Worm (Caenorhabditis elegans) whole organism, late embryonic: ENCODE results near the gene K01A6.8.

Experiments used
- C08G9.2 ChIP-seq: sonication (generic microtip); optimal IDR thresholded peaks from 2 replicates; lab custom pipeline; 2016; ENCODE audit warnings: mild to moderate bottlenecking, missing genetic modification characterization, moderate library complexity, missing compliant biosample characterization
- C38D4.7 ChIP-seq: fragments of 200-800 bp; sonication (Bioruptor generic); optimal IDR thresholded peaks from 2 replicates; lab custom pipeline; 2018; ENCODE audit warnings: mild to moderate bottlenecking, missing genetic modification characterization, moderate library complexity, missing compliant biosample characterization
- K02D7.2 ChIP-seq: sonication (generic microtip); optimal IDR thresholded peaks from 2 replicates; lab custom pipeline; 2017; ENCODE audit warnings: mild to moderate bottlenecking, missing genetic modification characterization, missing compliant biosample characterization
- K09A11.1 ChIP-seq: sonication (generic microtip); optimal IDR thresholded peaks from 2 replicates; lab custom pipeline; 2017; ENCODE audit warnings: antibody characterized with exemption, mild to moderate bottlenecking, missing genetic modification characterization, missing compliant biosample characterization; ENCODE audit not compliant: insufficient read depth
- ahr-1 ChIP-seq: sonication (generic microtip); optimal IDR thresholded peaks from 2 replicates; lab custom pipeline; 2016; ENCODE audit warnings: missing genetic modification characterization, missing compliant biosample characterization
- ceh-18 ChIP-seq: sonication (generic microtip); optimal IDR thresholded peaks from 2 replicates; lab custom pipeline; 2016; ENCODE audit warnings: missing genetic modification characterization, missing compliant biosample characterization
- ceh-24 ChIP-seq: sonication (generic microtip); optimal IDR thresholded peaks from 2 replicates; lab custom pipeline; 2016; ENCODE audit warnings: mild to moderate bottlenecking, missing genetic modification characterization, missing compliant biosample characterization
- ceh-31 ChIP-seq: sonication (generic microtip); optimal IDR thresholded peaks from 2 replicates; lab custom pipeline; 2016; ENCODE audit warnings: missing genetic modification characterization, missing compliant biosample characterization
- ceh-34 ChIP-seq: sonication (generic microtip); optimal IDR thresholded peaks from 2 replicates; lab custom pipeline; 2016; ENCODE audit warnings: mild to moderate bottlenecking, missing genetic modification characterization, missing compliant biosample characterization
- ceh-45 ChIP-seq: fragments of 200-800 bp; sonication (Bioruptor generic); IDR thresholded peaks from 2 replicates; pipeline ENCODE4 v1.3.6; 2022; ENCODE audit warnings: missing genetic modification reagents, missing genetic modification characterization, missing compliant biosample characterization
- ceh-48 ChIP-seq: sonication (generic microtip); optimal IDR thresholded peaks from 2 replicates; lab custom pipeline; 2016; ENCODE audit warnings: missing genetic modification characterization, inconsistent platforms, missing compliant biosample characterization
- ceh-6 ChIP-seq: fragments of 200-800 bp; sonication (Bioruptor generic); optimal IDR thresholded peaks from 2 replicates; lab custom pipeline; 2018; ENCODE audit warnings: mild to moderate bottlenecking, missing genetic modification characterization, missing compliant biosample characterization
- ceh-9 ChIP-seq: sonication (generic microtip); optimal IDR thresholded peaks from 2 replicates; lab custom pipeline; 2016; ENCODE audit warnings: mild to moderate bottlenecking, missing genetic modification characterization, inconsistent platforms, missing compliant biosample characterization
- che-1 ChIP-seq: sonication (generic microtip); optimal IDR thresholded peaks from 2 replicates; lab custom pipeline; 2016; ENCODE audit warnings: mild to moderate bottlenecking, missing genetic modification characterization, missing compliant biosample characterization
- dmd-4 ChIP-seq: sonication (generic microtip); optimal IDR thresholded peaks from 2 replicates; lab custom pipeline; 2016; ENCODE audit warnings: borderline replicate concordance, missing genetic modification characterization, missing compliant biosample characterization
- dve-1 ChIP-seq: sonication (generic microtip); optimal IDR thresholded peaks from 2 replicates; lab custom pipeline; 2017; ENCODE audit warnings: antibody characterized with exemption, mild to moderate bottlenecking, missing genetic modification characterization, missing compliant biosample characterization
- elt-2 ChIP-seq: sonication (generic microtip); optimal IDR thresholded peaks from 2 replicates; lab custom pipeline; 2016; ENCODE audit warnings: missing genetic modification reagents, missing genetic modification characterization, missing compliant biosample characterization
- ets-4 ChIP-seq: sonication (generic microtip); optimal IDR thresholded peaks from 2 replicates; lab custom pipeline; 2016; ENCODE audit warnings: missing genetic modification characterization, missing compliant biosample characterization
- eyg-1 ChIP-seq: sonication (generic microtip); optimal IDR thresholded peaks from 2 replicates; lab custom pipeline; 2016; ENCODE audit warnings: missing genotype, missing genetic modification characterization, missing compliant biosample characterization
- fkh-10 ChIP-seq: fragments of 150-350 bp; optimal IDR thresholded peaks from 2 replicates; lab custom pipeline; 2014; ENCODE audit warnings: missing biosample characterization, missing genetic modification reagents, missing genetic modification characterization
- fkh-6 ChIP-seq: sonication (generic microtip); optimal IDR thresholded peaks from 2 replicates; lab custom pipeline; 2016; ENCODE audit warnings: missing genetic modification characterization, missing compliant biosample characterization
- gmeb-2 ChIP-seq: sonication (generic microtip); optimal IDR thresholded peaks from 2 replicates; lab custom pipeline; 2016; ENCODE audit warnings: missing genetic modification characterization, inconsistent platforms, missing compliant biosample characterization
- hlh-15 ChIP-seq: sonication (generic microtip); optimal IDR thresholded peaks from 2 replicates; lab custom pipeline; 2016; ENCODE audit warnings: missing genetic modification characterization, missing compliant biosample characterization
- hlh-30 ChIP-seq: sonication (generic microtip); optimal IDR thresholded peaks from 2 replicates; lab custom pipeline; 2017; ENCODE audit warnings: antibody characterized with exemption, missing genetic modification characterization, missing compliant biosample characterization; ENCODE audit not compliant: insufficient read depth
- lin-11 ChIP-seq: fragments of 200-800 bp; sonication (Bioruptor generic); optimal IDR thresholded peaks from 2 replicates; lab custom pipeline; 2018; ENCODE audit warnings: mild to moderate bottlenecking, missing genetic modification characterization, missing compliant biosample characterization
- mec-3 ChIP-seq: sonication (generic microtip); optimal IDR thresholded peaks from 2 replicates; lab custom pipeline; 2016; ENCODE audit warnings: borderline replicate concordance, missing genetic modification characterization, missing compliant biosample characterization
- nfya-1 ChIP-seq: sonication (generic microtip); optimal IDR thresholded peaks from 2 replicates; lab custom pipeline; 2017; ENCODE audit warnings: missing genetic modification characterization, mild to moderate bottlenecking, missing compliant biosample characterization, antibody characterized with exemption, moderate library complexity
- nhr-232 ChIP-seq: sonication (generic microtip); optimal IDR thresholded peaks from 2 replicates; lab custom pipeline; 2016; ENCODE audit warnings: missing genetic modification characterization, missing compliant biosample characterization
- odd-2 ChIP-seq: sonication (generic microtip); optimal IDR thresholded peaks from 2 replicates; lab custom pipeline; 2017; ENCODE audit warnings: antibody characterized with exemption, mild to moderate bottlenecking, missing genetic modification characterization, missing compliant biosample characterization
- pag-3 ChIP-seq: sonication (generic microtip); optimal IDR thresholded peaks from 2 replicates; lab custom pipeline; 2016; ENCODE audit warnings: missing compliant biosample characterization, missing genetic modification characterization, borderline replicate concordance
- pqm-1 ChIP-seq: sonication (generic microtip); optimal IDR thresholded peaks from 2 replicates; lab custom pipeline; 2016; ENCODE audit warnings: missing genetic modification characterization, missing compliant biosample characterization
- ref-2 ChIP-seq: sonication (generic microtip); optimal IDR thresholded peaks from 2 replicates; lab custom pipeline; 2016; ENCODE audit warnings: missing genetic modification characterization, missing compliant biosample characterization
- sox-2 ChIP-seq: fragments of 200-800 bp; sonication (Bioruptor generic); IDR thresholded peaks from 2 replicates; pipeline ENCODE4 v1.3.6; 2022; ENCODE audit warnings: missing genetic modification reagents, missing genetic modification characterization, missing compliant biosample characterization
- sox-4 ChIP-seq: sonication (generic microtip); optimal IDR thresholded peaks from 2 replicates; lab custom pipeline; 2017; ENCODE audit warnings: mild to moderate bottlenecking, missing genetic modification characterization, inconsistent platforms, missing compliant biosample characterization
- tbx-2 ChIP-seq: sonication (generic microtip); optimal IDR thresholded peaks from 2 replicates; lab custom pipeline; 2016; ENCODE audit warnings: missing genetic modification characterization, missing compliant biosample characterization
- tbx-7 ChIP-seq: sonication (generic microtip); optimal IDR thresholded peaks from 2 replicates; lab custom pipeline; 2016; ENCODE audit warnings: missing genotype, missing genetic modification characterization, missing compliant biosample characterization
- unc-42 ChIP-seq: sonication (generic microtip); optimal IDR thresholded peaks from 2 replicates; lab custom pipeline; 2016; ENCODE audit warnings: missing genotype, missing genetic modification characterization, missing compliant biosample characterization
- unc-86 ChIP-seq: sonication (generic microtip); optimal IDR thresholded peaks from 2 replicates; lab custom pipeline; 2016; ENCODE audit warnings: missing genetic modification characterization, missing compliant biosample characterization

K01A6.8 gene

ce11 chrIV:11772119-11772518 lies 35.0 kb upstream of the K01A6.8 start:
- TF ChIP-seq sox-2 (no peak), fkh-6 (tag; lab: Kevin White, UChicago) (no peak), eyg-1 (tag; lab: Kevin White, UChicago) (no peak), tbx-2 (no peak), K02D7.2 (tag; lab: Kevin White, UChicago) (no peak), hlh-15 (tag; lab: Kevin White, UChicago) (no peak), K09A11.1 (no peak), ceh-9 (tag; lab: Kevin White, UChicago) (no peak), mec-3 (tag; lab: Kevin White, UChicago) (no peak), C38D4.7 (GFP tag; lab: Kevin White, UChicago) (no peak), odd-2 (tag; lab: Kevin White, UChicago) (no peak), ref-2 (tag; lab: Kevin White, UChicago) (no peak)

ce11 chrIV:11771064-11771463 lies 33.9 kb upstream of the K01A6.8 start:
- no peak for TF ChIP-seq dve-1 (tag; lab: Kevin White, UChicago)
- TF ChIP-seq pqm-1 (tag; lab: Kevin White, UChicago), result no peak
- TF ChIP-seq elt-2, result peak; percentile 34
- no peak for TF ChIP-seq K02D7.2 (tag; lab: Kevin White, UChicago)
- TF ChIP-seq mec-3 (tag; lab: Kevin White, UChicago), result no peak

- TF ChIP-seq ceh-18 (tag; lab: Kevin White, UChicago), result no peak
- no peak for TF ChIP-seq ceh-9 (tag; lab: Kevin White, UChicago)
- TF ChIP-seq pag-3, result no peak
- TF ChIP-seq ceh-45 (GFP tag; lab: Robert Waterston, UW), result no peak
- no peak for TF ChIP-seq ahr-1 (tag; lab: Kevin White, UChicago)
- TF ChIP-seq ceh-24, result no peak
- no peak for TF ChIP-seq tbx-7 (tag; lab: Kevin White, UChicago)
- no peak for TF ChIP-seq gmeb-2 (tag; lab: Kevin White, UChicago)
- TF ChIP-seq eyg-1 (tag; lab: Kevin White, UChicago), result no peak
- TF ChIP-seq dmd-4 (tag; lab: Kevin White, UChicago), result no peak
- no peak for TF ChIP-seq C08G9.2
- no peak for TF ChIP-seq lin-11 (tag; lab: Kevin White, UChicago)
- TF ChIP-seq nhr-232, result no peak
- no peak for TF ChIP-seq che-1
- no peak for TF ChIP-seq mec-3 (tag; lab: Kevin White, UChicago)
- TF ChIP-seq elt-2, result no peak
- no peak for TF ChIP-seq sox-4 (tag; lab: Kevin White, UChicago)
- TF ChIP-seq ceh-6, result no peak
- TF ChIP-seq K02D7.2 (tag; lab: Kevin White, UChicago), result no peak
Measured at ce11 chrIV:11769769-11770168, 32.6 kb upstream of the K01A6.8 start.

DNA sequence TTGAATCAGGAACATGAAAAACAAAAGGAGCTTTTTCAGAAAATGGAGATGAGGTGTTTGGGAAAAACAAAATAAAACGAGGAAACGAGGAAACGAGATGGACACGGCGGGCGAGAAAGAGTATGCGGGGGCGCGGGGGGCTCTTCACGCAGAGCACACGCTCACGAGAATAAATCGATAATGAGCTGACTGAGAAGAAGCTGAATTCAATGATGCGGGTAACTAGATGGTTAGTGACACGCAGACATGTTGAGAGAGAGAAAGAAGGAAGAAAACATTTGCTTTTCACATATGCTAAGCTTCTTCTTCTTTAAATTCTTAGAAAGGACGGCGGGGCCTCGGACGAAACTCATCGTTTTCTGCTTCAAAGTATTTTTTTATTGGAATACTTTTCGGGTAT lies 28.3 kb upstream of the K01A6.8 start:
- TF ChIP-seq unc-86 (tag; lab: Kevin White, UChicago) (peak; percentile 3), ceh-31 (tag; lab: Kevin White, UChicago) (peak; percentile 68), hlh-15 (tag; lab: Kevin White, UChicago) (no peak), ceh-18 (tag; lab: Kevin White, UChicago) (peak; percentile 47), tbx-2 (peak; percentile 51), hlh-30 (tag; lab: Kevin White, UChicago) (no peak), unc-42 (peak; percentile 92), ref-2 (tag; lab: Kevin White, UChicago) (no peak), ets-4 (tag; lab: Kevin White, UChicago) (no peak), ceh-48 (peak; percentile 95), ceh-34 (tag; lab: Kevin White, UChicago) (peak; percentile 29), fkh-10 (no peak), nfya-1 (peak; percentile 47), K02D7.2 (tag; lab: Kevin White, UChicago) (no peak)
